Fruit fly (Drosophila melanogaster): ENCODE results near the gene CG8188.

CG8188 gene

dm6 chrX:17702738-17703570 lies at the start of gene CG8188, which contains the start of gene par-6 (continued):
- peak; percentile 86 for TF ChIP-seq CG11695 (GFP tag; IDR thresholded peaks at IDR 0.05)
- peak; percentile 35 for TF ChIP-seq CG4617 (GFP tag; optimal IDR thresholded peaks at IDR 0.05; ENCODE audit: borderline replicate concordance)
- peak; percentile 84 for TF ChIP-seq CrebB (tag; optimal IDR thresholded peaks at IDR 0.05)
- TF ChIP-seq CG6854 (GFP tag; optimal IDR thresholded peaks at IDR 0.05), result peak; percentile 43
- TF ChIP-seq CG11398 (GFP tag; optimal IDR thresholded peaks at IDR 0.05), result peak; percentile 80
- peak; percentile 65 for TF ChIP-seq Nf-YB (GFP tag; optimal IDR thresholded peaks at IDR 0.05)
- peak; percentile 87 for TF ChIP-seq fu2 (GFP tag; optimal IDR thresholded peaks at IDR 0.05)
- TF ChIP-seq HHEX (GFP tag; optimal IDR thresholded peaks at IDR 0.05), result peak; percentile 82
- peak; percentile 65 for TF ChIP-seq CG10462 (GFP tag; optimal IDR thresholded peaks at IDR 0.05)
- peak; percentile 87 for TF ChIP-seq CG12942 (GFP tag; optimal IDR thresholded peaks at IDR 0.05)
- TF ChIP-seq CG13624 (GFP tag; optimal IDR thresholded peaks at IDR 0.05), result peak; percentile 86
- TF ChIP-seq aop (GFP tag; IDR thresholded peaks at IDR 0.05), result peak; percentile 4; the same call in 1 of the 2 replicates
- peak; percentile 68 for TF ChIP-seq org-1 (GFP tag; optimal IDR thresholded peaks at IDR 0.05)
- TF ChIP-seq btn (GFP tag; optimal IDR thresholded peaks at IDR 0.05), result peak; percentile 65
- TF ChIP-seq Bgb (GFP tag; IDR thresholded peaks at IDR 0.05; ENCODE audit: partially characterized antibody), result peak; percentile 68
- TF ChIP-seq lola (GFP tag; optimal IDR thresholded peaks at IDR 0.05), result peak in 1 of 3 experiments; percentile 70
- peak; percentile 81 for TF ChIP-seq CG6272 (GFP tag; IDR thresholded peaks at IDR 0.05)
- TF ChIP-seq CG7271 (tag; optimal IDR thresholded peaks at IDR 0.05), result peak; percentile 31
- TF ChIP-seq CG16813 (GFP tag; IDR thresholded peaks at IDR 0.05; ENCODE audit: partially characterized antibody), result peak; percentile 74
- TF ChIP-seq Nf-YC (tag; optimal IDR thresholded peaks at IDR 0.05), result peak; percentile 74
- peak; percentile 63 for TF ChIP-seq slou (GFP tag; optimal IDR thresholded peaks at IDR 0.05)
- TF ChIP-seq CG9797 (GFP tag; optimal IDR thresholded peaks at IDR 0.05), result peak; percentile 68
- peak; percentile 98 for TF ChIP-seq Ets65A (GFP tag)
- TF ChIP-seq lab (GFP tag; optimal IDR thresholded peaks at IDR 0.05), result peak; percentile 90
- peak; percentile 81 for TF ChIP-seq wdn (GFP tag; IDR thresholded peaks at IDR 0.05)
- TF ChIP-seq CG15479 (GFP tag; optimal IDR thresholded peaks at IDR 0.05), result no peak
- TF ChIP-seq CG8089 (GFP tag; optimal IDR thresholded peaks at IDR 0.05), result peak; percentile 86
- peak; percentile 55; the same call in 1 of the 3 replicates for TF ChIP-seq CG6791 (GFP tag; IDR thresholded peaks at IDR 0.05; ENCODE audit: partially characterized antibody)
- TF ChIP-seq crp (GFP tag; optimal IDR thresholded peaks at IDR 0.05), result peak in 1 of 2 experiments; percentile 32
- peak; percentile 45 for TF ChIP-seq CG6254 (GFP tag; optimal IDR thresholded peaks at IDR 0.05)
- peak; percentile 33 for TF ChIP-seq CG6683 (GFP tag; optimal IDR thresholded peaks at IDR 0.05)
- peak; percentile 72 for TF ChIP-seq tup (GFP tag; optimal IDR thresholded peaks at IDR 0.05)
- TF ChIP-seq Adf1 (GFP tag; IDR thresholded peaks at IDR 0.05), result peak; percentile 61
- TF ChIP-seq pita (GFP tag; optimal IDR thresholded peaks at IDR 0.05), result no peak
- TF ChIP-seq ERR (GFP tag; optimal IDR thresholded peaks at IDR 0.05), result peak; percentile 54
- TF ChIP-seq CG10959 (GFP tag; IDR thresholded peaks at IDR 0.05), result peak; percentile 75
- TF ChIP-seq HLH4C (GFP tag; IDR thresholded peaks at IDR 0.05; ENCODE audit: partially characterized antibody), result peak; percentile 67; the same call in 1 of the 3 replicates
- peak; percentile 87 for TF ChIP-seq CG4424 (GFP tag; optimal IDR thresholded peaks at IDR 0.05)
- peak; percentile 60 for TF ChIP-seq nom (GFP tag; optimal IDR thresholded peaks at IDR 0.05)
- TF ChIP-seq h (optimal IDR thresholded peaks at IDR 0.05), result no peak
- peak; percentile 87 for TF ChIP-seq Mad (GFP tag; optimal IDR thresholded peaks at IDR 0.05)
- TF ChIP-seq D19A (tag; optimal IDR thresholded peaks at IDR 0.05), result peak; percentile 76
- peak; percentile 76 for TF ChIP-seq Drgx (GFP tag; IDR thresholded peaks at IDR 0.05)
- peak; percentile 78 for TF ChIP-seq croc (GFP tag; conservative IDR thresholded peaks at IDR 0.05)
- peak; percentile 68; the same call in 2 of the 4 replicates for TF ChIP-seq chinmo (GFP tag; IDR thresholded peaks at IDR 0.05; ENCODE audit: partially characterized antibody)
- TF ChIP-seq CG2875 (GFP tag; optimal IDR thresholded peaks at IDR 0.05), result peak; percentile 68
- TF ChIP-seq CG15601 (tag; optimal IDR thresholded peaks at IDR 0.05), result peak; percentile 68
- no peak for TF ChIP-seq Tbp (GFP tag; optimal IDR thresholded peaks at IDR 0.05)
